Worm (Caenorhabditis elegans) whole organism, mixed stage, embryonic: ENCODE measurements around the gene T05C1.2.

ENCODE experiments used
- M03D4.4 ChIP-seq: sonication (generic microtip); optimal IDR thresholded peaks from 2 replicates; lab custom pipeline; 2017; ENCODE audit warnings: mild to moderate bottlenecking, missing genetic modification characterization, missing compliant biosample characterization
- bed-3 ChIP-seq: fragments of 200-800 bp; sonication (Bioruptor generic); optimal IDR thresholded peaks from 3 replicates; lab custom pipeline; 2018; ENCODE audit warnings: mild to moderate bottlenecking, missing genetic modification characterization, moderate library complexity, missing compliant biosample characterization
- blmp-1 ChIP-seq: fragments of 150-350 bp; optimal IDR thresholded peaks from 2 replicates; lab custom pipeline; 2014; ENCODE audit warnings: missing biosample characterization, missing genetic modification characterization
- ceh-39 ChIP-seq: fragments of 150-350 bp; optimal IDR thresholded peaks from 2 replicates; lab custom pipeline; 2014; ENCODE audit warnings: missing biosample characterization, missing genetic modification characterization
- ceh-43 ChIP-seq: fragments of 200-800 bp; sonication (Bioruptor generic); optimal IDR thresholded peaks from 2 replicates; lab custom pipeline; 2018; ENCODE audit warnings: mild to moderate bottlenecking, missing genetic modification characterization, moderate library complexity, missing compliant biosample characterization
- ceh-83 ChIP-seq: fragments of 200-800 bp; sonication (Bioruptor generic); optimal IDR thresholded peaks from 2 replicates; lab custom pipeline; 2018; ENCODE audit warnings: mild to moderate bottlenecking, missing genetic modification characterization, missing compliant biosample characterization
- ces-1 ChIP-seq: fragments of 150-350 bp; optimal IDR thresholded peaks from 2 replicates; lab custom pipeline; 2014; ENCODE audit warnings: missing biosample characterization, missing genetic modification reagents, missing genetic modification characterization
- cnd-1 ChIP-seq: fragments of 200-800 bp; sonication (Bioruptor generic); optimal IDR thresholded peaks from 2 replicates; lab custom pipeline; 2018; ENCODE audit warnings: mild to moderate bottlenecking, missing genetic modification characterization, missing compliant biosample characterization
- elt-1 ChIP-seq: sonication (generic microtip); optimal IDR thresholded peaks from 2 replicates; lab custom pipeline; 2017; ENCODE audit warnings: missing genetic modification characterization, mild to moderate bottlenecking, missing compliant biosample characterization, antibody characterized with exemption, moderate library complexity, borderline replicate concordance; ENCODE audit not compliant: insufficient read depth
- elt-3 ChIP-seq: fragments of 150-350 bp; optimal IDR thresholded peaks from 2 replicates; lab custom pipeline; 2014; ENCODE audit warnings: missing biosample characterization, missing genetic modification characterization
- flh-1 ChIP-seq: fragments of 200-800 bp; sonication (Bioruptor generic); optimal IDR thresholded peaks from 2 replicates; lab custom pipeline; 2018; ENCODE audit warnings: mild to moderate bottlenecking, missing genetic modification characterization, moderate library complexity, missing compliant biosample characterization
- ham-2 ChIP-seq: fragments of 200-800 bp; sonication (Bioruptor generic); optimal IDR thresholded peaks from 2 replicates; lab custom pipeline; 2018; ENCODE audit warnings: mild to moderate bottlenecking, missing genetic modification characterization, missing compliant biosample characterization
- hlh-1 ChIP-seq: fragments of 150-350 bp; optimal IDR thresholded peaks from 2 replicates; lab custom pipeline; 2014; ENCODE audit warnings: missing biosample characterization, missing genetic modification reagents, missing genetic modification characterization
- lin-13 ChIP-seq: fragments of 150-350 bp; optimal IDR thresholded peaks from 2 replicates; lab custom pipeline; 2014; ENCODE audit warnings: missing biosample characterization, missing genetic modification characterization
- lin-32 ChIP-seq: fragments of 200-800 bp; sonication (Bioruptor generic); optimal IDR thresholded peaks from 2 replicates; lab custom pipeline; 2018; ENCODE audit warnings: mild to moderate bottlenecking, missing genetic modification characterization, missing compliant biosample characterization
- lsy-2 ChIP-seq: fragments of 150-350 bp; optimal IDR thresholded peaks from 2 replicates; lab custom pipeline; 2014; ENCODE audit warnings: missing biosample characterization, missing genetic modification characterization
- mab-5 ChIP-seq: fragments of 150-350 bp; optimal IDR thresholded peaks from 2 replicates; lab custom pipeline; 2014; ENCODE audit warnings: missing biosample characterization, missing genetic modification characterization
- mep-1 ChIP-seq: fragments of 150-350 bp; optimal IDR thresholded peaks from 2 replicates; lab custom pipeline; 2017; ENCODE audit warnings: missing biosample characterization, missing genetic modification reagents, missing genetic modification characterization, inconsistent platforms
- mls-2 ChIP-seq: sonication (generic microtip); optimal IDR thresholded peaks from 2 replicates; lab custom pipeline; 2016; ENCODE audit warnings: mild to moderate bottlenecking, missing genetic modification characterization, moderate library complexity, missing compliant biosample characterization
- nhr-2 ChIP-seq: fragments of 150-350 bp; optimal IDR thresholded peaks from 2 replicates; lab custom pipeline; 2014; ENCODE audit warnings: missing biosample characterization, missing genetic modification characterization
- nhr-237 ChIP-seq: fragments of 150-350 bp; optimal IDR thresholded peaks from 2 replicates; lab custom pipeline; 2014; ENCODE audit warnings: missing biosample characterization, missing genetic modification characterization
- nhr-28 ChIP-seq: fragments of 150-350 bp; optimal IDR thresholded peaks from 2 replicates; lab custom pipeline; 2014; ENCODE audit warnings: missing biosample characterization, missing genetic modification characterization
- nhr-76 ChIP-seq: sonication (generic microtip); optimal IDR thresholded peaks from 2 replicates; lab custom pipeline; 2017; ENCODE audit warnings: missing biosample characterization, missing genetic modification characterization
- pha-4 ChIP-seq: fragments of 150-350 bp; optimal IDR thresholded peaks from 2 replicates; lab custom pipeline; 2018; ENCODE audit warnings: missing biosample characterization, missing genetic modification reagents, missing genetic modification characterization
- sem-2 ChIP-seq: fragments of 200-800 bp; sonication (Bioruptor generic); optimal IDR thresholded peaks from 2 replicates; lab custom pipeline; 2018; ENCODE audit warnings: mild to moderate bottlenecking, missing genetic modification characterization, missing compliant biosample characterization
- snpc-4 ChIP-seq: fragments of 150-350 bp; optimal IDR thresholded peaks from 2 replicates; lab custom pipeline; 2014; ENCODE audit warnings: missing biosample characterization, missing genetic modification characterization
- sptf-1 ChIP-seq: sonication (generic microtip); optimal IDR thresholded peaks from 2 replicates; lab custom pipeline; 2017; ENCODE audit warnings: mild to moderate bottlenecking, missing genetic modification characterization, moderate library complexity, missing compliant biosample characterization
- tbx-8 ChIP-seq: fragments of 200-800 bp; sonication (Bioruptor generic); optimal IDR thresholded peaks from 2 replicates; lab custom pipeline; 2018; ENCODE audit warnings: mild to moderate bottlenecking, missing genetic modification characterization, moderate library complexity, missing compliant biosample characterization
- unc-120 ChIP-seq: sonication (generic microtip); optimal IDR thresholded peaks from 2 replicates; lab custom pipeline; 2017; ENCODE audit warnings: missing genetic modification characterization, missing compliant biosample characterization; ENCODE audit not compliant: poor library complexity, severe bottlenecking
- unc-62 ChIP-seq: fragments of 150-350 bp; optimal IDR thresholded peaks from 2 replicates; lab custom pipeline; 2014; ENCODE audit warnings: missing biosample characterization, missing genetic modification reagents, missing genetic modification characterization
- zip-8 ChIP-seq: fragments of 150-350 bp; optimal IDR thresholded peaks from 2 replicates; lab custom pipeline; 2014; ENCODE audit warnings: missing biosample characterization, missing genetic modification characterization
- ztf-11 ChIP-seq: fragments of 150-350 bp; optimal IDR thresholded peaks from 2 replicates; lab custom pipeline; 2014; ENCODE audit warnings: missing biosample characterization, missing genetic modification characterization

Gene T05C1.2

ce11 chrII:4482021-4482420 lies at the start of gene T05C1.2:
Gene T05C1.2 (minus strand): TSS chrII:4482121.
- TF ChIP-seq hlh-1 (tag; lab: Kevin White, UChicago) = no peak
- no peak for TF ChIP-seq mep-1
- TF ChIP-seq lin-32 (GFP tag; lab: Kevin White, UChicago) = no peak
- no peak for TF ChIP-seq ham-2
- TF ChIP-seq zip-8 (tag; lab: Kevin White, UChicago) = no peak
- no peak for TF ChIP-seq pha-4 (tag; lab: Kevin White, UChicago)
- no peak for TF ChIP-seq unc-120

- TF ChIP-seq ceh-83 (GFP tag; lab: Kevin White, UChicago) = no peak
- no peak for TF ChIP-seq nhr-237 (tag; lab: Kevin White, UChicago)
- no peak for TF ChIP-seq ceh-43 (GFP tag; lab: Kevin White, UChicago)
- TF ChIP-seq lsy-2 = no peak
- no peak for TF ChIP-seq ceh-39
- TF ChIP-seq mab-5 = no peak
- no peak for TF ChIP-seq sem-2 (GFP tag; lab: Kevin White, UChicago)
- TF ChIP-seq mep-1 = no peak
- TF ChIP-seq unc-62 = no peak
Measured at ce11 chrII:4527800-4528199, 45.9 kb upstream of the T05C1.2 start, which contains the start of gene sra-35. Gene sra-35 (minus strand): TSS chrII:4527900.

ce11 chrII:4525185-4525584 lies 43.3 kb upstream of the T05C1.2 start:
- TF ChIP-seq M03D4.4 (tag; lab: Kevin White, UChicago) = no peak
- no peak for TF ChIP-seq zip-8 (tag; lab: Kevin White, UChicago)
- no peak for TF ChIP-seq ceh-43 (GFP tag; lab: Kevin White, UChicago)
- TF ChIP-seq blmp-1 (tag; lab: Kevin White, UChicago) = no peak
- TF ChIP-seq nhr-28 (tag; lab: Kevin White, UChicago) = no peak
- no peak for TF ChIP-seq ham-2
- no peak for TF ChIP-seq mls-2 (tag; lab: Kevin White, UChicago)
- no peak for TF ChIP-seq cnd-1 (tag; lab: Kevin White, UChicago)
- no peak for TF ChIP-seq flh-1 (GFP tag; lab: Kevin White, UChicago)
- TF ChIP-seq pha-4 (tag; lab: Kevin White, UChicago) = no peak
- no peak for TF ChIP-seq nhr-237 (tag; lab: Kevin White, UChicago)
- no peak for TF ChIP-seq ceh-39
- no peak for TF ChIP-seq lin-32 (GFP tag; lab: Kevin White, UChicago)
- no peak for TF ChIP-seq elt-3 (tag; lab: Kevin White, UChicago)
- TF ChIP-seq sptf-1 (tag; lab: Kevin White, UChicago) = no peak
- TF ChIP-seq mep-1 = no peak
- TF ChIP-seq ces-1 (GFP tag; lab: Kevin White, UChicago) = no peak

- TF ChIP-seq ham-2 (no peak), pha-4 (tag; lab: Kevin White, UChicago) (no peak), nhr-237 (tag; lab: Kevin White, UChicago) (no peak), elt-1 (tag; lab: Kevin White, UChicago) (no peak), nhr-76 (tag; lab: Kevin White, UChicago) (no peak), mab-5 (no peak), unc-62 (no peak)
Measured at ce11 chrII:4523122-4523672, 41.3 kb upstream of the T05C1.2 start, which contains the start of the genes B0304.4 and B0304.2. Gene B0304.4 (minus strand): TSS chrII:4523222. Gene B0304.2 (plus strand): TSS chrII:4523622.

ce11 chrII:4519976-4520594 lies 38.2 kb upstream of the T05C1.2 start:
- TF ChIP-seq lsy-2 = no peak
- TF ChIP-seq unc-62 = peak; percentile 62
- TF ChIP-seq unc-120 = peak; percentile 89
- no peak for TF ChIP-seq nhr-76 (tag; lab: Kevin White, UChicago)
- TF ChIP-seq mab-5 = no peak
- TF ChIP-seq nhr-237 (tag; lab: Kevin White, UChicago) = no peak
- TF ChIP-seq hlh-1 (tag; lab: Kevin White, UChicago) = peak; percentile 100

- TF ChIP-seq pha-4 (tag; lab: Kevin White, UChicago) = no peak
- no peak for TF ChIP-seq tbx-8 (GFP tag; lab: Kevin White, UChicago)
- TF ChIP-seq lin-13 (tag; lab: Kevin White, UChicago) = no peak
- TF ChIP-seq unc-62 = peak; percentile 83
- TF ChIP-seq ztf-11 (tag; lab: Kevin White, UChicago) = no peak
- TF ChIP-seq hlh-1 (tag; lab: Kevin White, UChicago) = peak; percentile 100
- peak; percentile 100 for TF ChIP-seq unc-120
- TF ChIP-seq snpc-4 = no peak
- TF ChIP-seq sptf-1 (tag; lab: Kevin White, UChicago) = peak; percentile 12
- no peak for TF ChIP-seq ces-1 (GFP tag; lab: Kevin White, UChicago)
- peak; percentile 89 for TF ChIP-seq lsy-2
- TF ChIP-seq mep-1 = no peak
- TF ChIP-seq nhr-2 (tag; lab: Kevin White, UChicago) = no peak
- no peak for TF ChIP-seq flh-1 (GFP tag; lab: Kevin White, UChicago)
- no peak for TF ChIP-seq blmp-1 (tag; lab: Kevin White, UChicago)
- no peak for TF ChIP-seq bed-3 (GFP tag; lab: Kevin White, UChicago)
- no peak for TF ChIP-seq mab-5
Measured at ce11 chrII:4518300-4518907, 36.5 kb upstream of the T05C1.2 start, which contains the start of gene hlh-1. Gene hlh-1 (plus strand): TSS chrII:4518574.
